Worm (Caenorhabditis elegans) whole organism, L2 larva: Measurements from ENCODE around the gene let-711.

Source experiments
- R02D3.7 ChIP-seq: fragments of 150-350 bp; optimal IDR thresholded peaks from 2 replicates; lab custom pipeline; 2014; ENCODE audit warnings: missing biosample characterization, missing genetic modification characterization
- ama-1 ChIP-seq: fragments of 150-350 bp; optimal IDR thresholded peaks from 2 replicates; lab custom pipeline; 2018; ENCODE audit warnings: inconsistent platforms
- egl-27 ChIP-seq: sonication (generic microtip); optimal IDR thresholded peaks from 3 replicates; lab custom pipeline; 2017; ENCODE audit warnings: missing biosample characterization, missing genetic modification reagents, missing genetic modification characterization
- mdl-1 ChIP-seq, 2 experiments: fragments of 150-350 bp in 1 of 2; sonication (generic microtip) in 1 of 2; optimal IDR thresholded peaks; 2 replicates each; lab custom pipeline; 2017; ENCODE audit warnings: missing biosample characterization in 2 of 2, missing genetic modification characterization in 2 of 2
- nhr-11 ChIP-seq: fragments of 150-350 bp; optimal IDR thresholded peaks from 2 replicates; lab custom pipeline; 2014; ENCODE audit warnings: missing biosample characterization, missing genetic modification characterization

DNA sequence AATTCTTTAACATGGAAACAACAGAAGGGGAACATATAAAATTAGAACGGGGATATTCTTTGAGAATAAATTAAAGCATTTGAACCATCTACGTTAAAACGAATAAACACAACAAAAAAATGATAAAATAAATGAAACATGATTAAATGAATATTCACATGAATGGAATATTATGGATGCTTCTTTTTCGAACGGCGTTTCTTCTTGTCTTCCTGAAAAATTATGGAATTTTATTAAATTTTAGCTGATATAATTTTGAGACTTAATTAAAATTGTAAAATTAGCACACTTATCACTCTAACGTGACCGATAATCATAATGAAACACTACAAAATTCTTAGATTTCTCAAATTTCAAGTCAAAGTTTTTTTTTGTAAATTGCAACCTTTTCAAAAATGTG, 45.9 kb upstream of the let-711 start:
- TF ChIP-seq nhr-11 (tag; lab: Kevin White, UChicago) (no peak), egl-27 (no peak), ama-1 (lab: Kevin White, UChicago) (no peak), mdl-1 (tag; optimal IDR thresholded peaks at IDR 0.05; lab: Kevin White, UChicago) (no peak), R02D3.7 (no peak)
